Fruit fly (Drosophila melanogaster) whole organism, embryonic: ENCODE measurements around the gene Cenp-C.

Experiments used
- CG10147 ChIP-seq: fragments of 200-800 bp; sonication (Bioruptor generic); optimal IDR thresholded peaks from 2 replicates; lab custom pipeline; 2019; ENCODE audit warnings: missing biosample characterization, mild to moderate bottlenecking, missing genetic modification characterization, moderate library complexity
- CG6254 ChIP-seq: fragments of 200-800 bp; sonication (Bioruptor generic); optimal IDR thresholded peaks from 3 replicates; lab custom pipeline; 2017; ENCODE audit warnings: mild to moderate bottlenecking, missing biosample characterization, missing genetic modification reagents, missing genetic modification characterization
- H15 ChIP-seq: fragments of 200-800 bp; sonication (Bioruptor generic); IDR thresholded peaks from 3 replicates; pipeline ENCODE4 v1.3.6; 2022; ENCODE audit warnings: missing biosample characterization, missing genetic modification characterization
- kah ChIP-seq: fragments of 200-800 bp; sonication (Bioruptor generic); optimal IDR thresholded peaks from 2 replicates; lab custom pipeline; 2018; ENCODE audit warnings: missing biosample characterization, mild to moderate bottlenecking, missing genetic modification characterization
- trem ChIP-seq: fragments of 200-800 bp; optimal IDR thresholded peaks from 3 replicates; lab custom pipeline; 2019; ENCODE audit warnings: missing biosample characterization, mild to moderate bottlenecking, missing genetic modification characterization, moderate library complexity

dm6 chr3R:8616149-8616548 is 52.2 kb downstream of the Cenp-C start:
- TF ChIP-seq trem (tag; lab: Kevin White, UChicago) (no peak), CG10147 (no peak), kah (GFP tag; lab: Kevin White, UChicago) (no peak), CG6254 (GFP tag; lab: Kevin White, UChicago) (no peak), H15 (GFP tag; lab: Robert Waterston, UW) (no peak)
